Worm (Caenorhabditis elegans) whole organism, midembryonic: ENCODE results near the gene T16A9.5.

Experiments
- T22C8.4 ChIP-seq: fragments of 200-800 bp; sonication (Bioruptor generic); IDR thresholded peaks from 2 replicates; pipeline ENCODE4 v1.3.6; 2022; ENCODE audit warnings: missing genetic modification characterization, missing compliant biosample characterization
- flt-1 ChIP-seq: fragments of 200-800 bp; sonication (Bioruptor generic); IDR thresholded peaks from 2 replicates; pipeline ENCODE4 v1.3.6; 2022; ENCODE audit warnings: missing genetic modification characterization, missing compliant biosample characterization
- ztf-29 ChIP-seq: fragments of 200-800 bp; sonication (Bioruptor generic); IDR thresholded peaks from 2 replicates; pipeline ENCODE4 v1.3.6; 2022; ENCODE audit warnings: missing genetic modification reagents, missing genetic modification characterization, missing compliant biosample characterization

DNA sequence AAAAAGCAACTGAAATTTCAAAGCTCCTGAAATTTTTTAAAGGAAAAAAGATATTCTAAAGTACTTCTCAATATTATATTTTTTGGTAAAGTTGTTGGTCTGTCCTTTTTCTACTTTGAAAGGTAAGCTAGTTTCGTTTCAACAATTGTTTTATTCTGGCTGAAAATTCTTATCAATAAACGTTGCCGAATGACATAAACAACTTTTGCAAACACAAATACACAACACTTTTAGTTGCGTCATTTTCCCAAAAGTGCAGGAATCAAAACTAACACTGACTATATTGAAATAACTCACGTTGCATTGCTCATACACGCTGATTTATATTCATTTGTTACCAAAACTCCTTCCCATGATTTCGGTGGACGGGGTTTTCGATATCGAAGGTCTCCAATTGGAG lies 49.3 kb downstream of the T16A9.5 start:
- no peak for TF ChIP-seq ztf-29 (GFP tag; lab: Robert Waterston, UW)
- TF ChIP-seq flt-1 (GFP tag; lab: Robert Waterston, UW), result no peak
- no peak for TF ChIP-seq T22C8.4 (GFP tag; lab: Robert Waterston, UW)
